Worm (Caenorhabditis elegans) whole organism, L2 larva: ENCODE results near the gene F01D5.7.
"Not testable (repeated sequence)": the region's sequence is repeated elsewhere in the genome, so short reads cannot be mapped to it uniquely, and the experiment has no call there.

Source experiments
- F13H6.1 ChIP-seq: sonication (generic microtip); optimal IDR thresholded peaks from 2 replicates; lab custom pipeline; 2016; ENCODE audit warnings: missing genetic modification characterization, missing compliant biosample characterization
- R02D3.7 ChIP-seq: fragments of 150-350 bp; optimal IDR thresholded peaks from 2 replicates; lab custom pipeline; 2014; ENCODE audit warnings: missing biosample characterization, missing genetic modification characterization
- Y55F3AM.14 ChIP-seq: fragments of 200-800 bp; sonication (Bioruptor generic); optimal IDR thresholded peaks from 2 replicates; lab custom pipeline; 2018; ENCODE audit warnings: mild to moderate bottlenecking, missing genetic modification characterization, missing compliant biosample characterization
- ZK546.5 ChIP-seq: sonication (generic microtip); optimal IDR thresholded peaks from 2 replicates; lab custom pipeline; 2017; ENCODE audit warnings: missing biosample characterization, missing genetic modification characterization
- alr-1 ChIP-seq: fragments of 150-350 bp; optimal IDR thresholded peaks from 2 replicates; lab custom pipeline; 2014; ENCODE audit warnings: missing biosample characterization, missing genetic modification characterization
- aly-2 ChIP-seq: fragments of 150-350 bp; optimal IDR thresholded peaks from 2 replicates; lab custom pipeline; 2014; ENCODE audit warnings: missing biosample characterization, missing genetic modification characterization
- ama-1 ChIP-seq: fragments of 150-350 bp; optimal IDR thresholded peaks from 2 replicates; lab custom pipeline; 2018; ENCODE audit warnings: inconsistent platforms
- blmp-1 ChIP-seq: sonication (generic microtip); optimal IDR thresholded peaks from 2 replicates; lab custom pipeline; 2017; ENCODE audit warnings: missing genetic modification characterization, mild to moderate bottlenecking, missing compliant biosample characterization, antibody characterized with exemption, moderate library complexity; ENCODE audit not compliant: insufficient read depth
- ceh-16 ChIP-seq: fragments of 150-350 bp; optimal IDR thresholded peaks from 2 replicates; lab custom pipeline; 2014; ENCODE audit warnings: missing biosample characterization, missing genetic modification characterization
- ceh-82 ChIP-seq: fragments of 150-350 bp; optimal IDR thresholded peaks from 2 replicates; lab custom pipeline; 2014; ENCODE audit warnings: missing biosample characterization, missing genetic modification characterization
- crh-2 ChIP-seq: sonication (generic microtip); optimal IDR thresholded peaks from 2 replicates; lab custom pipeline; 2017; ENCODE audit warnings: missing biosample characterization, missing genetic modification characterization
- dmd-4 ChIP-seq: sonication (generic microtip); optimal IDR thresholded peaks from 2 replicates; lab custom pipeline; 2017; ENCODE audit warnings: missing biosample characterization, missing genetic modification characterization
- egl-27 ChIP-seq: sonication (generic microtip); optimal IDR thresholded peaks from 3 replicates; lab custom pipeline; 2017; ENCODE audit warnings: missing biosample characterization, missing genetic modification reagents, missing genetic modification characterization
- elt-1 ChIP-seq: fragments of 150-350 bp; optimal IDR thresholded peaks from 2 replicates; lab custom pipeline; 2014; ENCODE audit warnings: missing biosample characterization, missing genetic modification characterization
- elt-3 ChIP-seq: sonication (generic microtip); optimal IDR thresholded peaks from 2 replicates; lab custom pipeline; 2017; ENCODE audit warnings: missing biosample characterization, missing genetic modification characterization
- gmeb-1 ChIP-seq: fragments of 150-350 bp; optimal IDR thresholded peaks from 2 replicates; lab custom pipeline; 2014; ENCODE audit warnings: missing biosample characterization, missing genetic modification characterization
- lin-11 ChIP-seq: fragments of 150-350 bp; sonication (generic microtip); optimal IDR thresholded peaks from 2 replicates; lab custom pipeline; 2014; ENCODE audit warnings: missing biosample characterization, missing genetic modification characterization, inconsistent platforms, mixed read lengths
- lin-13 ChIP-seq: fragments of 150-350 bp; optimal IDR thresholded peaks from 2 replicates; lab custom pipeline; 2014; ENCODE audit warnings: missing biosample characterization, missing genetic modification reagents, missing genetic modification characterization
- lin-39 ChIP-seq: fragments of 150-350 bp; optimal IDR thresholded peaks from 2 replicates; lab custom pipeline; 2014; ENCODE audit warnings: missing biosample characterization, missing genetic modification reagents, missing genetic modification characterization
- lsy-2 ChIP-seq, 2 experiments: fragments of 150-350 bp in 1 of 2; sonication (generic microtip) in 1 of 2; optimal IDR thresholded peaks; 2 replicates each; lab custom pipeline; 2014 to 2017; ENCODE audit warnings: missing biosample characterization in 2 of 2, missing genetic modification characterization in 2 of 2
- mbf-1 ChIP-seq: sonication (generic microtip); optimal IDR thresholded peaks from 2 replicates; lab custom pipeline; 2017; ENCODE audit warnings: missing biosample characterization, missing genetic modification characterization
- mdl-1 ChIP-seq, 2 experiments: fragments of 150-350 bp in 1 of 2; sonication (generic microtip) in 1 of 2; optimal IDR thresholded peaks; 2 replicates each; lab custom pipeline; 2017; ENCODE audit warnings: missing biosample characterization in 2 of 2, missing genetic modification characterization in 2 of 2
- nhr-10 ChIP-seq: sonication (generic microtip); optimal IDR thresholded peaks from 2 replicates; lab custom pipeline; 2017; ENCODE audit warnings: missing biosample characterization, missing genetic modification characterization
- nhr-11 ChIP-seq: fragments of 150-350 bp; optimal IDR thresholded peaks from 2 replicates; lab custom pipeline; 2014; ENCODE audit warnings: missing biosample characterization, missing genetic modification characterization
- nhr-12 ChIP-seq: fragments of 150-350 bp; optimal IDR thresholded peaks from 2 replicates; lab custom pipeline; 2014; ENCODE audit warnings: missing biosample characterization, missing genetic modification characterization
- nhr-129 ChIP-seq: fragments of 150-350 bp; optimal IDR thresholded peaks from 2 replicates; lab custom pipeline; 2014; ENCODE audit warnings: missing biosample characterization, missing genetic modification characterization
- nhr-21 ChIP-seq: fragments of 150-350 bp; optimal IDR thresholded peaks from 2 replicates; lab custom pipeline; 2014; ENCODE audit warnings: missing biosample characterization, missing genetic modification characterization
- nhr-23 ChIP-seq: fragments of 150-350 bp; optimal IDR thresholded peaks from 2 replicates; lab custom pipeline; 2014; ENCODE audit warnings: missing biosample characterization, missing genetic modification reagents, missing genetic modification characterization
- nhr-237 ChIP-seq: fragments of 150-350 bp; optimal IDR thresholded peaks from 2 replicates; lab custom pipeline; 2014; ENCODE audit warnings: missing biosample characterization, missing genetic modification characterization
- nhr-25 ChIP-seq: fragments of 150-350 bp; sonication (generic microtip); optimal IDR thresholded peaks from 3 replicates; lab custom pipeline; 2014; ENCODE audit warnings: missing biosample characterization, missing genetic modification characterization
- nhr-6 ChIP-seq: fragments of 150-350 bp; optimal IDR thresholded peaks from 2 replicates; lab custom pipeline; 2014; ENCODE audit warnings: missing biosample characterization, missing genetic modification characterization
- sem-4 ChIP-seq: fragments of 150-350 bp; optimal IDR thresholded peaks from 2 replicates; lab custom pipeline; 2014; ENCODE audit warnings: missing biosample characterization, missing genetic modification reagents, missing genetic modification characterization
- skn-1 ChIP-seq: sonication (generic microtip); optimal IDR thresholded peaks from 2 replicates; lab custom pipeline; 2017; ENCODE audit warnings: missing biosample characterization, missing genetic modification characterization
- sma-9 ChIP-seq, 2 experiments: fragments of 150-350 bp in 1 of 2; sonication (generic microtip) in 1 of 2; optimal IDR thresholded peaks; 2 replicates each; lab custom pipeline; 2014 to 2016; ENCODE audit warnings: missing genetic modification characterization in 2 of 2, mild to moderate bottlenecking in 1 of 2, missing biosample characterization in 1 of 2, missing compliant biosample characterization in 1 of 2, missing genetic modification reagents in 1 of 2, moderate library complexity in 1 of 2
- snpc-4 ChIP-seq: fragments of 150-350 bp; optimal IDR thresholded peaks from 2 replicates; lab custom pipeline; 2014; ENCODE audit warnings: missing biosample characterization, missing genetic modification characterization
- unc-55 ChIP-seq: fragments of 150-350 bp; sonication (generic microtip); optimal IDR thresholded peaks from 3 replicates; lab custom pipeline; 2014; ENCODE audit warnings: missing biosample characterization, missing genetic modification reagents, missing genetic modification characterization
- unc-62 ChIP-seq: fragments of 150-350 bp; optimal IDR thresholded peaks from 2 replicates; lab custom pipeline; 2014; ENCODE audit warnings: missing biosample characterization, missing genetic modification reagents, missing genetic modification characterization
- zag-1 ChIP-seq: fragments of 150-350 bp; optimal IDR thresholded peaks from 2 replicates; lab custom pipeline; 2014; ENCODE audit warnings: missing biosample characterization, missing genetic modification characterization
- ztf-1 ChIP-seq: fragments of 200-800 bp; sonication (Bioruptor generic); conservative IDR thresholded peaks from 2 replicates; pipeline ENCODE4 v1.3.6; 2022; ENCODE audit warnings: missing genetic modification characterization, missing compliant biosample characterization
- ztf-11 ChIP-seq: sonication (generic microtip); optimal IDR thresholded peaks from 2 replicates; lab custom pipeline; 2017; ENCODE audit warnings: missing biosample characterization, missing genetic modification characterization
- ztf-4 ChIP-seq: fragments of 150-350 bp; optimal IDR thresholded peaks from 2 replicates; lab custom pipeline; 2014; ENCODE audit warnings: missing biosample characterization, missing genetic modification characterization

F01D5.7 gene

ce11 chrII:14018887-14019286, 10.4 kb downstream of the F01D5.7 start:
- TF ChIP-seq unc-55: no peak
- no peak for TF ChIP-seq lsy-2 (tag; optimal IDR thresholded peaks at IDR 0.05; lab: Kevin White, UChicago)
- no peak for TF ChIP-seq aly-2
- TF ChIP-seq Y55F3AM.14 (GFP tag; lab: Kevin White, UChicago): no peak
- TF ChIP-seq lin-13 (GFP tag; lab: Kevin White, UChicago): no peak
- TF ChIP-seq nhr-21: no peak
- TF ChIP-seq ztf-4: no peak
- no peak for TF ChIP-seq mbf-1 (tag; lab: Kevin White, UChicago)
- TF ChIP-seq F13H6.1: no peak
- TF ChIP-seq nhr-237 (tag; lab: Kevin White, UChicago): no peak
- no peak for TF ChIP-seq elt-1 (tag; lab: Kevin White, UChicago)
- TF ChIP-seq ZK546.5: no peak
- no peak for TF ChIP-seq ceh-16 (tag; lab: Kevin White, UChicago)
- TF ChIP-seq sem-4 (tag; lab: Kevin White, UChicago): no peak
- TF ChIP-seq sma-9 (GFP tag; optimal IDR thresholded peaks at IDR 0.05; lab: Kevin White, UChicago): no peak
- TF ChIP-seq sma-9 (tag; optimal IDR thresholded peaks at IDR 0.05; lab: Kevin White, UChicago): no peak
- TF ChIP-seq nhr-23 (tag; lab: Kevin White, UChicago): no peak
- TF ChIP-seq R02D3.7 (tag; lab: Kevin White, UChicago): no peak
- TF ChIP-seq blmp-1 (tag; lab: Kevin White, UChicago): no peak
- TF ChIP-seq snpc-4 (tag; lab: Kevin White, UChicago): no peak

ce11 chrII:14021230-14021629, 12.8 kb downstream of the F01D5.7 start, which contains the start of gene F01D5.10:
TSS of gene F01D5.10 (minus strand) at chrII:14021330.
- not testable (repeated sequence) for TF ChIP-seq ztf-4; snpc-4 (tag; lab: Kevin White, UChicago); ZK546.5

ce11 chrII:14032705-14033104, 24.2 kb downstream of the F01D5.7 start:
- TF ChIP-seq nhr-6 (tag; lab: Kevin White, UChicago) (no peak), ceh-82 (no peak), alr-1 (no peak), gmeb-1 (tag; lab: Kevin White, UChicago) (no peak), lsy-2 (tag; optimal IDR thresholded peaks at IDR 0.05; lab: Kevin White, UChicago) (no peak), sma-9 (GFP tag; optimal IDR thresholded peaks at IDR 0.05; lab: Kevin White, UChicago) (no peak), sma-9 (tag; optimal IDR thresholded peaks at IDR 0.05; lab: Kevin White, UChicago) (no peak), nhr-129 (tag; lab: Kevin White, UChicago) (peak; percentile 5), nhr-12 (tag; lab: Kevin White, UChicago) (no peak), ama-1 (lab: Kevin White, UChicago) (no peak), nhr-23 (tag; lab: Kevin White, UChicago) (no peak), ceh-16 (tag; lab: Kevin White, UChicago) (no peak), F13H6.1 (peak; percentile 21), nhr-237 (tag; lab: Kevin White, UChicago) (no peak), Y55F3AM.14 (GFP tag; lab: Kevin White, UChicago) (no peak), mdl-1 (tag; optimal IDR thresholded peaks at IDR 0.05; lab: Kevin White, UChicago) (no peak), nhr-11 (tag; lab: Kevin White, UChicago) (no peak), nhr-25 (no peak)

- TF ChIP-seq R02D3.7 (tag; lab: Kevin White, UChicago) (no peak), elt-1 (tag; lab: Kevin White, UChicago) (no peak), ZK546.5 (no peak), nhr-10 (tag; lab: Kevin White, UChicago) (no peak), nhr-129 (tag; lab: Kevin White, UChicago) (no peak), ama-1 (lab: Kevin White, UChicago) (no peak), nhr-12 (tag; lab: Kevin White, UChicago) (no peak), mdl-1 (tag; optimal IDR thresholded peaks at IDR 0.05; lab: Kevin White, UChicago) (no peak)
- TF ChIP-seq, all 48 proteins: peak for 0
These were observed 26.1 kb downstream of the F01D5.7 start for ce11 chrII:14034559-14034958.

ce11 chrII:14036724-14037483, 28.4 kb downstream of the F01D5.7 start:
- TF ChIP-seq ZK546.5 (no peak), dmd-4 (tag; lab: Kevin White, UChicago) (no peak), egl-27 (tag; lab: Kevin White, UChicago) (no peak), lin-11 (tag; lab: Kevin White, UChicago) (peak; percentile 4), nhr-10 (tag; lab: Kevin White, UChicago) (no peak), skn-1 (tag; lab: Kevin White, UChicago) (no peak), elt-1 (tag; lab: Kevin White, UChicago) (no peak), blmp-1 (tag; lab: Kevin White, UChicago) (no peak), nhr-6 (tag; lab: Kevin White, UChicago) (no peak), ceh-82 (no peak), ceh-16 (tag; lab: Kevin White, UChicago) (no peak), nhr-25 (no peak), aly-2 (no peak), F13H6.1 (peak; percentile 42), crh-2 (tag; lab: Kevin White, UChicago) (peak; percentile 13), zag-1 (tag; lab: Kevin White, UChicago) (peak; percentile 28), elt-3 (tag; lab: Kevin White, UChicago) (no peak), lin-13 (GFP tag; lab: Kevin White, UChicago) (no peak), unc-62 (GFP tag; lab: Kevin White, UChicago) (no peak), ztf-1 (GFP tag; lab: Robert Waterston, UW) (no peak), ztf-11 (tag; lab: Kevin White, UChicago) (no peak), unc-55 (no peak), lin-39 (no peak)
